Worm (Caenorhabditis elegans) whole organism, L2 larva: ENCODE results near the gene F48G7.5.

Source experiments
- ZK546.5 ChIP-seq: sonication (generic microtip); optimal IDR thresholded peaks from 2 replicates; lab custom pipeline; 2017; ENCODE audit warnings: missing biosample characterization, missing genetic modification characterization
- alr-1 ChIP-seq: fragments of 150-350 bp; optimal IDR thresholded peaks from 2 replicates; lab custom pipeline; 2014; ENCODE audit warnings: missing biosample characterization, missing genetic modification characterization
- ama-1 ChIP-seq: fragments of 150-350 bp; optimal IDR thresholded peaks from 2 replicates; lab custom pipeline; 2018; ENCODE audit warnings: inconsistent platforms
- ceh-82 ChIP-seq: fragments of 150-350 bp; optimal IDR thresholded peaks from 2 replicates; lab custom pipeline; 2014; ENCODE audit warnings: missing biosample characterization, missing genetic modification characterization
- lin-11 ChIP-seq: fragments of 150-350 bp; sonication (generic microtip); optimal IDR thresholded peaks from 2 replicates; lab custom pipeline; 2014; ENCODE audit warnings: missing biosample characterization, missing genetic modification characterization, inconsistent platforms, mixed read lengths
- lin-13 ChIP-seq: fragments of 150-350 bp; optimal IDR thresholded peaks from 2 replicates; lab custom pipeline; 2014; ENCODE audit warnings: missing biosample characterization, missing genetic modification reagents, missing genetic modification characterization
- lin-39 ChIP-seq: fragments of 150-350 bp; optimal IDR thresholded peaks from 2 replicates; lab custom pipeline; 2014; ENCODE audit warnings: missing biosample characterization, missing genetic modification reagents, missing genetic modification characterization
- mdl-1 ChIP-seq, 2 experiments: fragments of 150-350 bp in 1 of 2; sonication (generic microtip) in 1 of 2; optimal IDR thresholded peaks; 2 replicates each; lab custom pipeline; 2017; ENCODE audit warnings: missing biosample characterization in 2 of 2, missing genetic modification characterization in 2 of 2
- nhr-11 ChIP-seq: fragments of 150-350 bp; optimal IDR thresholded peaks from 2 replicates; lab custom pipeline; 2014; ENCODE audit warnings: missing biosample characterization, missing genetic modification characterization
- skn-1 ChIP-seq: sonication (generic microtip); optimal IDR thresholded peaks from 2 replicates; lab custom pipeline; 2017; ENCODE audit warnings: missing biosample characterization, missing genetic modification characterization
- unc-39 ChIP-seq: fragments of 150-350 bp; optimal IDR thresholded peaks from 2 replicates; lab custom pipeline; 2014; ENCODE audit warnings: missing biosample characterization, missing genetic modification characterization
- unc-62 ChIP-seq: fragments of 150-350 bp; optimal IDR thresholded peaks from 2 replicates; lab custom pipeline; 2014; ENCODE audit warnings: missing biosample characterization, missing genetic modification reagents, missing genetic modification characterization
- zag-1 ChIP-seq: fragments of 150-350 bp; optimal IDR thresholded peaks from 2 replicates; lab custom pipeline; 2014; ENCODE audit warnings: missing biosample characterization, missing genetic modification characterization
- ztf-4 ChIP-seq: fragments of 150-350 bp; optimal IDR thresholded peaks from 2 replicates; lab custom pipeline; 2014; ENCODE audit warnings: missing biosample characterization, missing genetic modification characterization

DNA sequence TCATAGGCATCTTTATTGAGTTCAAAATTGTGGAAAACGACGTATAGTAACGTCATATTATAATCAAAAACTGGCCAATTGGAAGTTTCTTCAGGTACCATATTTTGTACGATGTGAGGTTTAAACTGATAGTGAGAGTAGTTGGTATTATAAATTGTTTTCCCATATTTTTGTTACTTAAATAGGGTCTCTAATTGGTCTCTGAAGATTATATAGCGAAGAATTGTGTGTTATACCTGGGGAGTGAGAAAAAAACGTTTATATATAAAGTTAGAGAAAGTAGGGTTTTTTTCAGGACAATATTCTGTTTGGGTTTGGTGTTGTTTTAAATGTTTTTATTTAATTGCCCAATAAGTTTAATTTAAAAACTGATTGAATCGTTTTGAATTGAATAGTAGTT, 2.2 kb upstream of the F48G7.5 start, which contains the start of gene srt-17:
- TF ChIP-seq zag-1 (no peak), ZK546.5 (no peak), ceh-82 (tag; lab: Kevin White, UChicago) (no peak), nhr-11 (no peak), ama-1 (lab: Kevin White, UChicago) (no peak), alr-1 (tag; lab: Kevin White, UChicago) (no peak), unc-62 (GFP tag; lab: Kevin White, UChicago) (no peak), ztf-4 (tag; lab: Kevin White, UChicago) (no peak), skn-1 (no peak), lin-11 (tag; lab: Kevin White, UChicago) (no peak), unc-39 (no peak), lin-13 (GFP tag; lab: Kevin White, UChicago) (no peak), mdl-1 (tag; optimal IDR thresholded peaks at IDR 0.05; lab: Kevin White, UChicago) (no peak), lin-39 (tag; lab: Kevin White, UChicago) (no peak)
